Fruit fly (Drosophila melanogaster): ENCODE measurements around the gene Uba4.

DNA sequence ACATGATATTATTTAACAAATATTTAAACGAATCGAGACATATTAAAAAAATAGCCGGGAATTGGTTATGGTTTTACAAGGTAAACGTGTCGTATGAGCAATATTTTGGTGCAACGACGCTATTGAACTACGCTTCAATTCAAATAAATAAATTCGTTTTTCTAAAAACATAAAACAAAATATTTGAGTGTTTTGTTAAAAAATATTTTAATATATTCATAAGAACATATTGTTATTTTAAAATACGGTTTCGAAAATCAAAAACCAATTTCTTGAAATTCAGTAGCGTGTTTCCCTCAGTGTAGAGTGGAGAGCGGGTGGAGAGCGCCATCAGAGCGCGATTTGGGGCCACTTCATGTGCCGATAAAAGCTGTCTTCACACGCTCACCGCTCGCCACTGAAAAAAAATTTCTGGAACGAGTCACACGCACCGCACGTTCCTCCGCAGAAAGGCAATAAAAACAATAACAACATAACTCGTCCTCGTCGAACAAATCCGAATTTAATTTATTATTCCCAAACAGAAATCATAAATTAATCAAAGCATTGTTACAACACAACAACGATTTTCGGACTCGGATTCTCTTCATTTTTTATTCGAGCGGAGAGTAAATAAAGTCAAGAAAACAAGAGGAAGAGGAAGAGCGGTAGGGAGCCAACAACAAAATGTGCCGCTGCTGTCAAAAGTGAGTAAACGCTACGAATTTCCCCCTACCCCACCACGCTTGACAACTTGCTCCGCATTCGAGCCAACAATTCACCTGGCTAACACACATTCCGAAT, 18.4 kb downstream of the Uba4 start:
- TF ChIP-seq Myc (optimal IDR thresholded peaks at IDR 0.05) (no peak), psq (GFP tag; optimal IDR thresholded peaks at IDR 0.05) (peak; percentile 84), h (GFP tag; optimal IDR thresholded peaks at IDR 0.05) (peak; percentile 60), dl (GFP tag; optimal IDR thresholded peaks at IDR 0.05; ENCODE audit: insufficient read depth in 1 of 2, partially characterized antibody in 2 of 2) (peak in 1 of 2 experiments; percentile 44), br (GFP tag; optimal IDR thresholded peaks at IDR 0.05) (peak; percentile 65), Rel (GFP tag; optimal IDR thresholded peaks at IDR 0.05) (peak; percentile 15), Rel (tag; optimal IDR thresholded peaks at IDR 0.05) (peak; percentile 31), usp (GFP tag; optimal IDR thresholded peaks at IDR 0.05) (no peak)

Measured in whole organism, wandering third instar larva.